Worm (Caenorhabditis elegans) whole organism, late embryonic: Measurements from ENCODE around the gene C09G9.3.

ENCODE experiments used
- ahr-1 ChIP-seq: sonication (generic microtip); optimal IDR thresholded peaks from 2 replicates; lab custom pipeline; 2016; ENCODE audit warnings: missing genetic modification characterization, missing compliant biosample characterization
- ceh-30 ChIP-seq: fragments of 150-350 bp; optimal IDR thresholded peaks from 2 replicates; lab custom pipeline; 2014; ENCODE audit warnings: missing biosample characterization, missing genetic modification characterization
- hlh-13 ChIP-seq: fragments of 200-800 bp; sonication (Bioruptor generic); optimal IDR thresholded peaks from 2 replicates; lab custom pipeline; 2018; ENCODE audit warnings: mild to moderate bottlenecking, missing genetic modification characterization, missing compliant biosample characterization
- nhr-11 ChIP-seq: fragments of 150-350 bp; optimal IDR thresholded peaks from 2 replicates; lab custom pipeline; 2014; ENCODE audit warnings: missing biosample characterization, missing genetic modification characterization

- TF ChIP-seq hlh-13 (GFP tag; lab: Kevin White, UChicago), result no peak
- no peak for TF ChIP-seq nhr-11
- TF ChIP-seq ahr-1 (tag; lab: Kevin White, UChicago), result no peak
- TF ChIP-seq ceh-30 (tag; lab: Kevin White, UChicago), result no peak
Observed at ce11 chrIV:8866092-8866491, 6.8 kb downstream of the C09G9.3 start.
